Worm (Caenorhabditis elegans): ENCODE data around the gene R10E11.5.

The R10E11.5 gene

DNA sequence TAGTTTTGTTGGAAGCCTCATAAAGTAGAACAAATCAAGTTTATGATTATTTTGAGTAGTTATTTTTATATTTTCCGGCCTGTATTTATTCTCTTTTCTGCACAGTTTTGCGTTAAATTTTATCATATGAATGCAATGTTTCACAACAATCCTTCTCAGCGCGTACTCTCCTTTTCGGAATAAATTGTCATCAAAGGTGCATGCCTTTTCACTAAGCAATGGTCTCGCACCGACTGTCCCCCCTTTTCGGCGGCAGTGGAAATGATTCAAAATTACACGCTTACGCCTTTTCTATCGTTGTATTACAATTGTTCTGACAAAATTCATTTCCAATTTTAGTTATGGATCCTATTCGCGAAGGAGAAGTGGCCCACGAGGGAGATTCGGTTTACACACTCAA, 42.3 kb downstream of the R10E11.5 start, which contains the start of the genes iff-1 and cdk-1:
iff-1 (minus strand) TSS at position 61 of the 400 bp plus-strand sequence.
cdk-1 (plus strand) TSS at position 340 of the 400 bp plus-strand sequence.
- TF ChIP-seq unc-62 (GFP tag; optimal IDR thresholded peaks at IDR 0.05), result no peak

DNA sequence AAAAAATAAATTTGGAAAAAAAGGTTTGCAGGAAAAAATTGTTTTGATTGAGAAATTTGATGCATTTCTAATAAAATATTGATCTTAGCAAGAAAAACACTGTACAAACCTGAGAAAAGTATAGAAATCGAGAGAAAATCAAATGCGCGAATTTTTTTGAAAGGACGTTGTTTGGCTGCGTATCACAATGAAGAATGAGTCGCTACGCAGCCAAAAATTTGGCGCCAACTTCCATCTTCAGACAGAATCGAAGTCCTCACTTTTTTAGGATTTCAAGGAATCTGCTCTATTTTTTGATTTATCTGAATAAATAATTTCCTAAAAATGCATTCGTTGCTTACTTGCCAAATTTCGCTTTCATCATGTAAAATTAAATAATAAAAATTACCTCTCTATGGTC, 42.8 kb downstream of the R10E11.5 start:
- TF ChIP-seq unc-62 (GFP tag; optimal IDR thresholded peaks at IDR 0.05), result no peak

DNA sequence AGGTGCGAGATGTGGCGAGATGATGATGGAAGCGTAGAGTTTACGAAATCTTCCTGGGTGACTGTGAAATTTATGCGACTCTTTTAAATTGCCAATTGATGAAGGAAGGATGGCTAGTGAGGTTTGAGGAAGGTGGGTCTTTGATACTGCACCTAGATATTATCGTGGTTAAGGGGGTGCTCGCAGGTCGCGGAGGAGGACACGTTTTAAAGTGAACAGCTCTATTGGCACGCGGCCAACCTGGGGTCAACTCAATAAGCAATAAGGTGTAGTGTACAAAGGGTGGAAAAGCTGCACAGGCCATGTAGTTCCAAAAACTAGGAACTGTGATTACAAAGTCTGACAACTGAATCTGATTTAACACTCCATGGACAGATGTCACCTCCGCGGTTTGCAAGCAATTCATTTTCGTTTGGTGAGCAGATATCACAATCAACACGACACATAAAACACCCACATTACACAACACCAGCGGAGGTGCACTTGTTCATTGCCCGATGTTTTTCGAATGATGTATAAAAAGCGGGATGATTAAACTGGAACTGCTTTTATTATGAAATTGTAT, 44.0 kb downstream of the R10E11.5 start:
- TF ChIP-seq unc-62 (GFP tag; optimal IDR thresholded peaks at IDR 0.05), result no peak

- no peak for TF ChIP-seq unc-62 (GFP tag; optimal IDR thresholded peaks at IDR 0.05)
Observed at ce11 chrIII:9744525-9744924, 44.9 kb downstream of the R10E11.5 start.

DNA sequence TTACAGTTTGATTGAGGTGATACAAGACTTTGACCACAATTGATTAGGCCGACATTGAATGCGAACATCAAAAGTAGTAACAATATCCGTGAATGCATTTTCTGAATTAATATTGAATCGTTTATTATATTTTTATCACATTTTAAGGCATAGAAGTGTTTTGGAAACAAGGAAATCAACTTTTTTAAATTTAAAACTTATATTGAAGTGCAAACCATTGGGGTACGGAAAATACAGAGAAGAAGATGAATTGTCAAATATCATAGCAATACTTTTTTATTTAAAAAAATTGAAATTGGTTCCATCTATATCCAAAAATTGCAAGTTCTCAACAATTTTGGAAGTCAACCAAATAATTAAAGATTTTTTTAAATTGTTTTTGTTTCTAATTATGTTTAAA, 46.2 kb downstream of the R10E11.5 start, which contains the start of gene T05G5.1:
T05G5.1 (minus strand) TSS at position 101 of the 400 bp plus-strand sequence.
- no peak for TF ChIP-seq unc-62 (GFP tag; optimal IDR thresholded peaks at IDR 0.05)

- no peak for TF ChIP-seq unc-62 (GFP tag; optimal IDR thresholded peaks at IDR 0.05)
Observed at ce11 chrIII:9741985-9742384, 47.5 kb downstream of the R10E11.5 start.

ce11 chrIII:9740663-9741062, 48.8 kb downstream of the R10E11.5 start:
- TF ChIP-seq unc-62 (GFP tag; optimal IDR thresholded peaks at IDR 0.05), result no peak

ce11 chrIII:9738954-9739353, 50.5 kb downstream of the R10E11.5 start, which contains the start of gene hlh-4:
Gene hlh-4, minus strand, starts transcription at chrIII:9739054.
- no peak for TF ChIP-seq unc-62 (GFP tag; optimal IDR thresholded peaks at IDR 0.05)

All from whole organism, dauer.